Worm (Caenorhabditis elegans) whole organism, L4 larva: ENCODE results near the gene wdr-60.

Source experiments
- F44E2.7 ChIP-seq: fragments of 200-800 bp; sonication (Bioruptor generic); IDR thresholded peaks from 2 replicates; pipeline ENCODE4 v2.1.2; 2022; ENCODE audit warnings: missing genetic modification characterization, missing compliant biosample characterization
- Y5F2A.4 ChIP-seq: fragments of 200-800 bp; sonication (Bioruptor generic); optimal IDR thresholded peaks from 2 replicates; lab custom pipeline; 2018; ENCODE audit warnings: mild to moderate bottlenecking, missing genetic modification characterization, missing compliant biosample characterization
- ama-1 ChIP-seq: fragments of 150-350 bp; optimal IDR thresholded peaks from 2 replicates; lab custom pipeline; 2014; ENCODE audit warnings: inconsistent platforms, mixed read lengths
- ces-1 ChIP-seq: fragments of 150-350 bp; sonication (generic microtip); optimal IDR thresholded peaks from 4 replicates; lab custom pipeline; 2014; ENCODE audit warnings: missing biosample characterization, missing genetic modification reagents, missing genetic modification characterization
- mdl-1 ChIP-seq, 2 experiments: fragments of 150-350 bp in 1 of 2; sonication (generic microtip) in 1 of 2; optimal IDR thresholded peaks; 2 replicates each; lab custom pipeline; 2014 to 2017; ENCODE audit warnings: missing biosample characterization in 2 of 2, missing genetic modification characterization in 2 of 2
- nhr-11 ChIP-seq: fragments of 150-350 bp; optimal IDR thresholded peaks from 2 replicates; lab custom pipeline; 2014; ENCODE audit warnings: missing biosample characterization, missing genetic modification characterization
- nhr-77 ChIP-seq: fragments of 150-350 bp; optimal IDR thresholded peaks from 2 replicates; lab custom pipeline; 2014; ENCODE audit warnings: missing biosample characterization, missing genetic modification characterization
- snpc-4 ChIP-seq: fragments of 150-350 bp; optimal IDR thresholded peaks from 2 replicates; lab custom pipeline; 2014; ENCODE audit warnings: missing biosample characterization, missing genetic modification characterization
- unc-62 ChIP-seq, 3 experiments: fragments of 150-350 bp in 1 of 3; sonication (generic microtip); optimal IDR thresholded peaks in 2 of 3; peaks in 1 of 3; 1 replicate in 1 of 3; 2 replicates in 2 of 3; lab custom pipeline; 2014 to 2017; ENCODE audit warnings: missing biosample characterization in 3 of 3, missing genetic modification characterization in 3 of 3, missing genetic modification reagents in 3 of 3, missing genotype in 1 of 3

DNA sequence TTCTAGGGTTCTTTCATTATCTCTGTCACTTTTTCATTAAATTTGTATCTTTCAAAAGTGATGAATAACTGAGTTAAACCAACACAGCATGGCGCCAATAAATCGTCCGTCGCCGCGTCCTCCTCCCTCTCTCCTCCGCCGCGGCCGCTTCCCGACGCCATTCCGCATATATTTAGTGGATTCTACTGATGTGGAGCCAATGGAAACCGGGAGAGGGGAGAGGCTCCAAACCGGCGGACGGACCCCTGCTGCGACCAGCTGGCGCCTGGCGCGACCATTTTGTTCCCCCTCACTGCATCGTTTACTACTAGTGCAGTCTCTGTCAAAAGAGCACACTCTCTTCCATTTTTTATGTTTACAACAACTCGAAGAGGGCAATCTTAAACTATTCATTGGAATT, 35.8 kb upstream of the wdr-60 start:
- no peak for TF ChIP-seq snpc-4
- no peak for TF ChIP-seq mdl-1 (tag; optimal IDR thresholded peaks at IDR 0.05; lab: Kevin White, UChicago)
- no peak for TF ChIP-seq nhr-11 (tag; lab: Kevin White, UChicago)
- no peak for TF ChIP-seq Y5F2A.4 (GFP tag; lab: Kevin White, UChicago)
- TF ChIP-seq ces-1, result no peak
- no peak for TF ChIP-seq nhr-77 (tag; lab: Kevin White, UChicago)
- no peak for TF ChIP-seq unc-62 (GFP tag; optimal IDR thresholded peaks at IDR 0.05 in 1 of 2; lab: Kevin White, UChicago)
- no peak for TF ChIP-seq unc-62 (tag; optimal IDR thresholded peaks at IDR 0.05; lab: Kevin White, UChicago)
- TF ChIP-seq ama-1 (lab: Kevin White, UChicago), result no peak
- no peak for TF ChIP-seq F44E2.7
